Worm (Caenorhabditis elegans) whole organism, L1 larva: ENCODE measurements around the gene cdk-4.

Experiments used
- C34B4.2 ChIP-seq: sonication (generic microtip); optimal IDR thresholded peaks from 2 replicates; lab custom pipeline; 2017; ENCODE audit warnings: mild to moderate bottlenecking, missing genetic modification characterization, missing compliant biosample characterization
- F16B12.6 ChIP-seq: fragments of 150-350 bp; optimal IDR thresholded peaks from 2 replicates; lab custom pipeline; 2014; ENCODE audit warnings: missing biosample characterization, missing genetic modification characterization
- Y116A8C.19 ChIP-seq: sonication (generic microtip); optimal IDR thresholded peaks from 2 replicates; lab custom pipeline; 2016; ENCODE audit warnings: missing compliant biosample characterization, missing genetic modification characterization, borderline replicate concordance
- aha-1 ChIP-seq: fragments of 150-350 bp; optimal IDR thresholded peaks from 2 replicates; lab custom pipeline; 2014; ENCODE audit warnings: missing biosample characterization, missing genetic modification characterization
- aly-2 ChIP-seq: fragments of 150-350 bp; optimal IDR thresholded peaks from 2 replicates; lab custom pipeline; 2014; ENCODE audit warnings: missing biosample characterization, missing genetic modification characterization
- ama-1 ChIP-seq: fragments of 150-350 bp; optimal IDR thresholded peaks from 2 replicates; lab custom pipeline; 2014
- ceh-82 ChIP-seq, 3 experiments: fragments of 150-350 bp in 1 of 3; sonication (generic microtip) in 2 of 3; optimal IDR thresholded peaks; 2 replicates each; lab custom pipeline; 2014 to 2017; ENCODE audit warnings: missing biosample characterization in 3 of 3, missing genetic modification characterization in 3 of 3
- ceh-90 ChIP-seq: sonication (generic microtip); optimal IDR thresholded peaks from 2 replicates; lab custom pipeline; 2016; ENCODE audit warnings: missing genetic modification characterization, missing compliant biosample characterization
- ces-1 ChIP-seq: fragments of 150-350 bp; optimal IDR thresholded peaks from 2 replicates; lab custom pipeline; 2014; ENCODE audit warnings: missing biosample characterization, missing genetic modification reagents, missing genetic modification characterization
- efl-1 ChIP-seq, 4 experiments: fragments of 150-350 bp; optimal IDR thresholded peaks in 3 of 4; peaks in 1 of 4; 1 replicate in 1 of 4; 2 replicates in 3 of 4; lab custom pipeline; 2014; ENCODE audit warnings: missing biosample characterization in 2 of 4, missing genetic modification characterization in 2 of 4, missing genetic modification reagents in 2 of 4
- egl-27 ChIP-seq, 2 experiments: fragments of 150-350 bp in 1 of 2; sonication (generic microtip); optimal IDR thresholded peaks; 3 replicates each; lab custom pipeline; 2017 to 2018; ENCODE audit warnings: missing biosample characterization in 2 of 2, missing genetic modification characterization in 2 of 2, missing genetic modification reagents in 2 of 2
- elt-3 ChIP-seq, 6 experiments: fragments of 150-350 bp in 1 of 6; sonication (generic microtip); optimal IDR thresholded peaks; 2 replicates each; lab custom pipeline; 2017 to 2018; ENCODE audit warnings: missing biosample characterization in 6 of 6, missing genetic modification characterization in 6 of 6, inconsistent platforms in 1 of 6
- ets-5 ChIP-seq: fragments of 200-800 bp; sonication (Bioruptor generic); IDR thresholded peaks from 2 replicates; pipeline ENCODE4 v1.3.6; 2022; ENCODE audit warnings: missing genetic modification characterization, missing compliant biosample characterization
- fkh-10 ChIP-seq: sonication (generic microtip); optimal IDR thresholded peaks from 2 replicates; lab custom pipeline; 2017; ENCODE audit warnings: missing biosample characterization, missing genetic modification reagents, missing genetic modification characterization
- fkh-4 ChIP-seq: sonication (generic microtip); optimal IDR thresholded peaks from 2 replicates; lab custom pipeline; 2016; ENCODE audit warnings: missing compliant biosample characterization, missing genetic modification characterization, borderline replicate concordance
- fkh-8 ChIP-seq: sonication (generic microtip); optimal IDR thresholded peaks from 2 replicates; lab custom pipeline; 2016; ENCODE audit warnings: mild to moderate bottlenecking, missing genetic modification characterization, missing compliant biosample characterization
- hlh-17 ChIP-seq: fragments of 200-800 bp; sonication (Bioruptor generic); optimal IDR thresholded peaks from 2 replicates; lab custom pipeline; 2018; ENCODE audit warnings: missing genetic modification characterization, mild to moderate bottlenecking, missing compliant biosample characterization, moderate library complexity, borderline replicate concordance
- hpl-2 ChIP-seq: fragments of 150-350 bp; optimal IDR thresholded peaks from 2 replicates; lab custom pipeline; 2014; ENCODE audit warnings: missing biosample characterization, missing genetic modification reagents, missing genetic modification characterization
- irx-1 ChIP-seq: sonication (generic microtip); optimal IDR thresholded peaks from 2 replicates; lab custom pipeline; 2016; ENCODE audit warnings: missing genetic modification characterization, missing compliant biosample characterization
- isw-1 ChIP-seq: fragments of 200-800 bp; sonication (Bioruptor generic); IDR thresholded peaks from 2 replicates; pipeline ENCODE4 v1.3.6; 2022; ENCODE audit warnings: missing genetic modification characterization, missing compliant biosample characterization
- lin-13 ChIP-seq: fragments of 150-350 bp; optimal IDR thresholded peaks from 2 replicates; lab custom pipeline; 2014; ENCODE audit warnings: missing biosample characterization, missing genetic modification reagents, missing genetic modification characterization
- lin-14 ChIP-seq: fragments of 200-800 bp; sonication (Bioruptor generic); optimal IDR thresholded peaks from 2 replicates; lab custom pipeline; 2018; ENCODE audit warnings: mild to moderate bottlenecking, missing genetic modification characterization, moderate library complexity, missing compliant biosample characterization
- lin-15B ChIP-seq: fragments of 150-350 bp; sonication (generic microtip); optimal IDR thresholded peaks from 3 replicates; lab custom pipeline; 2014; ENCODE audit warnings: missing biosample characterization, missing genetic modification characterization
- lsy-2 ChIP-seq, 2 experiments: fragments of 150-350 bp; optimal IDR thresholded peaks; 2 replicates each; lab custom pipeline; 2014; ENCODE audit warnings: missing biosample characterization in 2 of 2, missing genetic modification characterization in 2 of 2
- mab-9 ChIP-seq: fragments of 200-800 bp; sonication (Bioruptor generic); IDR thresholded peaks from 2 replicates; pipeline ENCODE4 v1.3.6; 2022; ENCODE audit warnings: missing genetic modification reagents, missing genetic modification characterization, missing compliant biosample characterization
- mep-1 ChIP-seq: fragments of 150-350 bp; optimal IDR thresholded peaks from 2 replicates; lab custom pipeline; 2014; ENCODE audit warnings: missing biosample characterization, missing genetic modification characterization
- nhr-12 ChIP-seq: sonication (generic microtip); optimal IDR thresholded peaks from 2 replicates; lab custom pipeline; 2017; ENCODE audit warnings: missing biosample characterization, missing genetic modification characterization
- nhr-237 ChIP-seq: fragments of 150-350 bp; optimal IDR thresholded peaks from 2 replicates; lab custom pipeline; 2014; ENCODE audit warnings: missing biosample characterization, missing genetic modification characterization
- nhr-47 ChIP-seq: sonication (generic microtip); optimal IDR thresholded peaks from 2 replicates; lab custom pipeline; 2016; ENCODE audit warnings: mild to moderate bottlenecking, missing genetic modification characterization, moderate library complexity, missing compliant biosample characterization
- nhr-71 ChIP-seq: sonication (generic microtip); optimal IDR thresholded peaks from 2 replicates; lab custom pipeline; 2016; ENCODE audit warnings: mild to moderate bottlenecking, missing genetic modification characterization, moderate library complexity, missing compliant biosample characterization
- nhr-77 ChIP-seq: fragments of 150-350 bp; optimal IDR thresholded peaks from 2 replicates; lab custom pipeline; 2014; ENCODE audit warnings: missing biosample characterization, missing genetic modification characterization
- nhr-84 ChIP-seq: sonication (generic microtip); optimal IDR thresholded peaks from 2 replicates; lab custom pipeline; 2017; ENCODE audit warnings: missing biosample characterization, missing genetic modification characterization
- nhr-90 ChIP-seq: sonication (generic microtip); optimal IDR thresholded peaks from 2 replicates; lab custom pipeline; 2016; ENCODE audit warnings: mild to moderate bottlenecking, missing genetic modification characterization, missing compliant biosample characterization; ENCODE audit not compliant: poor library complexity
- pax-3 ChIP-seq: fragments of 200-800 bp; sonication (Bioruptor generic); optimal IDR thresholded peaks from 2 replicates; lab custom pipeline; 2018; ENCODE audit warnings: mild to moderate bottlenecking, missing genetic modification characterization, moderate library complexity, missing compliant biosample characterization
- skn-1 ChIP-seq: fragments of 150-350 bp; optimal IDR thresholded peaks from 2 replicates; lab custom pipeline; 2014; ENCODE audit warnings: missing biosample characterization, missing genetic modification characterization
- snu-23 ChIP-seq: sonication (generic microtip); optimal IDR thresholded peaks from 2 replicates; lab custom pipeline; 2016; ENCODE audit warnings: missing genetic modification characterization, missing compliant biosample characterization
- sox-4 ChIP-seq: sonication (generic microtip); optimal IDR thresholded peaks from 2 replicates; lab custom pipeline; 2016; ENCODE audit warnings: missing genetic modification characterization, missing compliant biosample characterization
- tbx-2 ChIP-seq: sonication (generic microtip); optimal IDR thresholded peaks from 2 replicates; lab custom pipeline; 2016; ENCODE audit warnings: missing genetic modification characterization, missing compliant biosample characterization
- unc-62 ChIP-seq: fragments of 150-350 bp; optimal IDR thresholded peaks from 2 replicates; lab custom pipeline; 2014; ENCODE audit warnings: missing biosample characterization, missing genetic modification reagents, missing genetic modification characterization
- unc-86 ChIP-seq: sonication (generic microtip); optimal IDR thresholded peaks from 2 replicates; lab custom pipeline; 2016; ENCODE audit warnings: missing genetic modification characterization, missing compliant biosample characterization
- xbp-1 ChIP-seq: sonication (generic microtip); optimal IDR thresholded peaks from 2 replicates; lab custom pipeline; 2016; ENCODE audit warnings: missing genetic modification characterization, missing compliant biosample characterization
- ztf-11 ChIP-seq, 2 experiments: sonication (generic microtip); optimal IDR thresholded peaks; 2 replicates each; lab custom pipeline; 2016 to 2017; ENCODE audit warnings: missing genetic modification characterization in 2 of 2, missing biosample characterization in 1 of 2, missing compliant biosample characterization in 1 of 2

Gene cdk-4

ce11 chrX:13511796-13512195 lies 6.9 kb downstream of the cdk-4 start (continued):
- TF ChIP-seq ceh-82 (tag; optimal IDR thresholded peaks at IDR 0.05; lab: Kevin White, UChicago) (peak in 2 of 3 experiments; percentile 6 to 46), unc-62 (GFP tag; lab: Kevin White, UChicago) (no peak), egl-27 (tag; optimal IDR thresholded peaks at IDR 0.05; lab: Kevin White, UChicago) (no peak), hlh-17 (GFP tag; lab: Kevin White, UChicago) (no peak), nhr-47 (peak; percentile 76), skn-1 (tag; lab: Kevin White, UChicago) (peak; percentile 31), elt-3 (tag; optimal IDR thresholded peaks at IDR 0.05; lab: Kevin White, UChicago) (peak in 2 of 6 experiments; percentile 17 to 25), efl-1 (optimal IDR thresholded peaks at IDR 0.05; lab: Kevin White, UChicago) (peak; percentile 5 to 11), efl-1 (GFP tag; optimal IDR thresholded peaks at IDR 0.05 in 1 of 2; lab: Kevin White, UChicago) (peak in 1 of 2 experiments; percentile 92), nhr-90 (peak; percentile 62), irx-1 (tag; lab: Kevin White, UChicago) (peak; percentile 39), C34B4.2 (tag; lab: Kevin White, UChicago) (no peak), nhr-12 (tag; lab: Kevin White, UChicago) (no peak), lsy-2 (tag; optimal IDR thresholded peaks at IDR 0.05; lab: Kevin White, UChicago) (peak; percentile 23 to 54), ceh-90 (tag; lab: Kevin White, UChicago) (no peak), sox-4 (no peak), isw-1 (GFP tag; lab: Robert Waterston, UW) (no peak; the same call in 1 of the 2 replicates), ets-5 (GFP tag; lab: Robert Waterston, UW) (no peak), hpl-2 (GFP tag; lab: Kevin White, UChicago) (no peak), fkh-10 (GFP tag; lab: Kevin White, UChicago) (no peak), Y116A8C.19 (tag; lab: Kevin White, UChicago) (no peak), ces-1 (GFP tag; lab: Kevin White, UChicago) (no peak), lin-15B (no peak)

ce11 chrX:13510997-13511396 lies 7.7 kb downstream of the cdk-4 start, which contains the start of gene col-185:
Gene col-185 (minus strand): TSS chrX:13511097.
- no peak for TF ChIP-seq fkh-4 (tag; lab: Kevin White, UChicago)
- no peak for TF ChIP-seq nhr-84 (tag; lab: Kevin White, UChicago)
- no peak for TF ChIP-seq ceh-90 (tag; lab: Kevin White, UChicago)
- no peak for TF ChIP-seq nhr-237 (tag; lab: Kevin White, UChicago)
- no peak for TF ChIP-seq mab-9 (GFP tag; lab: Robert Waterston, UW)
- TF ChIP-seq hlh-17 (GFP tag; lab: Kevin White, UChicago): no peak
- no peak for TF ChIP-seq lin-14 (GFP tag; lab: Kevin White, UChicago)
- TF ChIP-seq pax-3 (tag; lab: Kevin White, UChicago): no peak
- TF ChIP-seq lin-13: no peak
- TF ChIP-seq ama-1 (lab: Kevin White, UChicago): no peak
- TF ChIP-seq snu-23 (GFP tag; lab: Kevin White, UChicago): no peak
- no peak for TF ChIP-seq aly-2 (tag; lab: Kevin White, UChicago)
- TF ChIP-seq fkh-8 (tag; lab: Kevin White, UChicago): no peak
- TF ChIP-seq elt-3 (tag; optimal IDR thresholded peaks at IDR 0.05; lab: Kevin White, UChicago): no peak
- TF ChIP-seq xbp-1 (tag; lab: Kevin White, UChicago): no peak
- no peak for TF ChIP-seq F16B12.6 (tag; lab: Kevin White, UChicago)
- no peak for TF ChIP-seq nhr-12 (tag; lab: Kevin White, UChicago)
- no peak for TF ChIP-seq aha-1 (tag; lab: Kevin White, UChicago)
- no peak for TF ChIP-seq unc-86
- TF ChIP-seq nhr-77 (tag; lab: Kevin White, UChicago): no peak

ce11 chrX:13510234-13510837 lies 8.4 kb downstream of the cdk-4 start:
- no peak for TF ChIP-seq C34B4.2 (tag; lab: Kevin White, UChicago)
- no peak for TF ChIP-seq egl-27 (tag; optimal IDR thresholded peaks at IDR 0.05; lab: Kevin White, UChicago)
- no peak for TF ChIP-seq nhr-71 (tag; lab: Kevin White, UChicago)
- TF ChIP-seq tbx-2 (tag; lab: Kevin White, UChicago): no peak
- no peak for TF ChIP-seq skn-1 (tag; lab: Kevin White, UChicago)
- no peak for TF ChIP-seq ets-5 (GFP tag; lab: Robert Waterston, UW)
- TF ChIP-seq mep-1: no peak
- TF ChIP-seq ztf-11 (tag; optimal IDR thresholded peaks at IDR 0.05; lab: Kevin White, UChicago): no peak
